Worm (Caenorhabditis elegans): Measurements from ENCODE around the gene C46E10.3.

C46E10.3 gene

DNA sequence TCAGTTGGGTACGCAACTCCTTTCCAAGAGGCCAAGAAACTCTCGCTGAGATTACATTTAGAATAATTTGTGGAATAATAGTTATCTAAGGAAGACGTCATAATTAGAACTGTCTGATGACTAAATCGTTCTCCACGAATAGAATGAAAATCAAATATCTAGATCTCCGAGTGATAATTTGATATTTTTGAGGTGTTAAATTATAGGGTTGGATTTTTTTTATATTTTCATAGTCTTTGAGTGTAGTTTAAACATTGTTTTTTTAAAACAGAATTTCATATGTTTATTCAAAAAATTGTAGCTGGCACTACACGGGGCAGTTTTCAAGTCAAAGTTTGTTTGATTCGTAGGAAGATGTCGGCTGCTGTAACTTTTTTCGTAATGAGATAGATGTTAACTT lies 4.7 kb upstream of the C46E10.3 start, which contains the start of gene srh-99:
TSS of gene srh-99 (minus strand) at position 101 of the 400 bp plus-strand sequence.
- no peak for TF ChIP-seq unc-62 (GFP tag; optimal IDR thresholded peaks at IDR 0.05)
- TF ChIP-seq pha-4 (tag; optimal IDR thresholded peaks at IDR 0.05): no peak
- no peak for TF ChIP-seq nhr-2 (tag; optimal IDR thresholded peaks at IDR 0.05)
- TF ChIP-seq nhr-12 (tag; optimal IDR thresholded peaks at IDR 0.05): no peak
- TF ChIP-seq flh-1 (GFP tag; optimal IDR thresholded peaks at IDR 0.05): no peak

DNA sequence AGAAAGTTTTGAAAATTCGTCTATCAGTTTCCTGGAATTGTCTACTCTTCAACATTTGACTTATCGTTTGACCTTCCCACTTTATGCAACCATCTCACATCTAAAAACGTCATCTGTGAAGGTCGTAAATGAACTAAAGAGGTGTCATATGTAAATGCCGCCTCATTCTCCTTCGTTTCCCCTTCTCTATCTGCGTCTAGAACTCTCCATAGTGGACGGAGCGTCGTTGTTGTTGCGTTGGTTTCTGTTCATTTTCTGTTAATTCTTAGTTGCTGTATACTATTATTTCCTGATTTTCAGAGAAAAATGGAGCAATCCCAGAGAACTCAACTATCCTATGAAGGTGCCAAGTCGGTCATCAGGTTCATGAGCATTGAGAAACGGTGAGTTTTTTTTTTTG lies 4.2 kb upstream of the C46E10.3 start, which contains the start of gene fbxc-52:
TSS of gene fbxc-52 (plus strand) at position 301 of the 400 bp plus-strand sequence.
- TF ChIP-seq snpc-4 (tag; optimal IDR thresholded peaks at IDR 0.05) (no peak), ces-1 (GFP tag; optimal IDR thresholded peaks at IDR 0.05) (no peak), lin-32 (GFP tag; optimal IDR thresholded peaks at IDR 0.05) (no peak), flh-1 (GFP tag; optimal IDR thresholded peaks at IDR 0.05) (no peak), sem-2 (GFP tag; optimal IDR thresholded peaks at IDR 0.05) (no peak)

DNA sequence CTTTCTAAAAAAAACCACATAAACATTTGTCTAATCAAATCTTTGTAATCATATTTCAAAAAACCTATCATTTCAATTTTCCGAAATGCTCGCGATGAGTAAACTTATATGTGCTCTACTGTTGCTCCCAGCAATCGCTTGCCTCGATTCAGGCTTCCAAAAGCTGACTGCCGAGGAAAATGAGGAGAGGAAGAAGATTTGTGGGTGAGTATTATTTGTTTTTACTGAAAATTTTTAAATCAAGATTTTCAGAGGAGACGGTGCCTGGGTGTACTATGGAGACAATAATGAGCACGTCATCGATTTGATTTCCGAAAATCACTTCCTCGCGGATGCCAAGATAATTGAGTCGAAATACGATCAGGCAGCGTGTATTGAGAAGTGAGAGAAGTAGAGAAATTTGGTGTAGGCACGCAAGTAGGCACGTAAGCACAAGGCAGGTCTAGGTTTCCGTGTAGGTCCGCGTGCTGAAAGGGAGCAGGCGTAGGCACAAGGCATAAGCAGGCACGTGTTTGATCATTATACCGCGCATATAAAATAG lies 3.1 kb downstream of the C46E10.3 start, which contains the start of gene C46E10.1:
TSS of gene C46E10.1 (plus strand) at position 51 of the 541 bp plus-strand sequence.
- TF ChIP-seq M03D4.4 (tag; optimal IDR thresholded peaks at IDR 0.05) (no peak), pha-4 (tag; optimal IDR thresholded peaks at IDR 0.05) (no peak), drap-1 (GFP tag; optimal IDR thresholded peaks at IDR 0.05) (no peak), bed-3 (GFP tag; optimal IDR thresholded peaks at IDR 0.05) (no peak), hlh-1 (tag; optimal IDR thresholded peaks at IDR 0.05) (no peak), unc-120 (tag; optimal IDR thresholded peaks at IDR 0.05; ENCODE audit: poor library complexity, severe bottlenecking) (no peak)

DNA sequence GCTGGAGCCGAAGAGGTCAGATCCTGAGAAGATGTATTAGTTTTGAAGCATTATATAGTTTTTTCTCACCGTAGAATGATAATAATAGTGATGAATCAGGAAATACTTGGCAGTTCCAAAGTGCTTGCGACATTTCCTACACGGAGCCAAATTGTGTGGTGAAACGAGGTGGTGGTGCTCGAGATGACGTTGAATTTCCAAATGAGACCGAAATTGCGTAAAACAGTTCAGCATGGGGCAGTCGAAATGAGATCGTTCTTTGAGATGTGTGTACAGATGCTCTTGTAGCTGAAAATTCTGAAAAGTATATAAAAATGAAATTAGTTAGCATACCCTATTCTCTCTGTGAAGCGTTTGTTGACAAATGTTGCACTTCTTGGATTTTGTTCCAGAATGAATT lies 6.9 kb downstream of the C46E10.3 start, which contains the start of gene C46E10.8:
TSS of gene C46E10.8 (minus strand) at position 101 of the 400 bp plus-strand sequence.
- TF ChIP-seq lin-32 (GFP tag; optimal IDR thresholded peaks at IDR 0.05) (no peak), nhr-28 (tag; optimal IDR thresholded peaks at IDR 0.05) (no peak), unc-62 (GFP tag; optimal IDR thresholded peaks at IDR 0.05) (no peak)

DNA sequence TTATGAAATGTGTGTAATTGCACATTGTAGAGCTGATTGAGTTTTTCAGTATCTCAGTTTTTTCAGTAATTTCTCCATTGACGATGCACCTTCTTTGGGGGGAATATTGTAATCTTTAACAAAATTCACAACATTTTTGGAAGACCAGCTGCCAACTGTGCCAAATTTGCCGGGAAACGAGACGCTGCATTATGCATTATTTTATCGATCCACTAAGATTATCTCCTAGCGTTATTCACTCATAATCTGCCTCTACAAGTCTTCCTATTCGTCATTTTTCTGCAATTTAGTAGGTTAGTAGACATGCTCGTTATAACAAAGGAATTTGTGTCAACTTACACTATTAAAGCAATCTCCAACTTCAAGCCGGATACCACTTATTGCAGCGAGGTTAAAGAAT lies 10.6 kb downstream of the C46E10.3 start, which contains the start of the genes sdz-12 and bath-31:
TSS of gene sdz-12 (minus strand) at position 101 of the 400 bp plus-strand sequence.
TSS of gene bath-31 (plus strand) at position 251 of the 400 bp plus-strand sequence.
- TF ChIP-seq nhr-237 (tag; optimal IDR thresholded peaks at IDR 0.05): no peak
- no peak for TF ChIP-seq sptf-1 (tag; optimal IDR thresholded peaks at IDR 0.05)
- no peak for TF ChIP-seq nhr-12 (tag; optimal IDR thresholded peaks at IDR 0.05)

DNA sequence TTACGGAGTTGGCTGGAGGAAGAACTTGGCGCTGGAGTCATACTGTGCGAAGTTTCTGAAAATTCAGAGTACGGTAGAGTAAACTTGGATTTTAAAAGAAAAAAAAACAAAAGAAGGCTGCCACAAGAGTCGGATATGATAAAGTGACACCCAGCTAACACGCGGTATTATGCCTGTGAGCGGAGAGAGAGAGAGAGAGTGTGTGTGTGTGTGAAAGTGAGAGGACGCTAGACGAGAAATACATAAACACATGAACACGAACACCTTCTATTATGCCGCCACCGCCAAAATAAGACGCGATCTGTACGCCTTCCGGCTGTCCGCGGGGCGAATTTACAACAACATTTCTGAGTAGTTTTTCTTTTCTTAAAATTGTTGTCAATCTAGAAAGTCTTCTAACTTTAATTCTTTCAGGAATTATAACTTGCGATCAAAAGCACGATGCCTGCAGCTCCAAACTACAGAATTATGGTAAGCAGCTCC lies 15.8 kb downstream of the C46E10.3 start, which contains the start of gene F12E12.6:
TSS of gene F12E12.6 (minus strand) at position 51 of the 483 bp plus-strand sequence.
- TF ChIP-seq blmp-1 (tag; optimal IDR thresholded peaks at IDR 0.05) (no peak), cnd-1 (tag; optimal IDR thresholded peaks at IDR 0.05) (no peak), unc-120 (tag; optimal IDR thresholded peaks at IDR 0.05; ENCODE audit: poor library complexity, severe bottlenecking) (no peak)

DNA sequence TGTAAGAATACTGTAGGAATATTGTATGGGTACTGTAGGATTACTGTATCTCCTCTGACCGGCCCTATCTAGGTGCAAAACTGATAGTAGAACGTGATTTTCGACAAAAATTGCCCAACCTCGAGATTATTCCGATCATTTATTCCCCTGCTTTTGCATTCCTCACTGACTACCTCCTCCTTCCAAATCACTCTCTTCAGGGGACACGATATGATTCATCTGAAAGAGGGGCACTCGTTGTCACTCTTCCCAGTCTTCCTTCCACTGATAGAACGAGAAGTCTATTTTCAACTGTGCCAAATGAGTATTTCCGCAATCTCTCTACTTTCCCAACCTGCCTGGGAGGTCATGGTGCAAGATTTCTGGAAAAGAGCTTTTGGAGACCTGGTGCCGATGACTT lies 18.5 kb downstream of the C46E10.3 start, which contains the start of gene F12E12.2:
TSS of gene F12E12.2 (plus strand) at position 301 of the 400 bp plus-strand sequence.
- TF ChIP-seq sem-2 (GFP tag; optimal IDR thresholded peaks at IDR 0.05): no peak
- no peak for TF ChIP-seq hlh-1 (tag; optimal IDR thresholded peaks at IDR 0.05)
- TF ChIP-seq nhr-237 (tag; optimal IDR thresholded peaks at IDR 0.05): no peak
- no peak for TF ChIP-seq sptf-1 (tag; optimal IDR thresholded peaks at IDR 0.05)
- TF ChIP-seq ceh-39 (tag; optimal IDR thresholded peaks at IDR 0.05): no peak
- TF ChIP-seq nhr-28 (tag; optimal IDR thresholded peaks at IDR 0.05): no peak
- TF ChIP-seq ces-1 (GFP tag; optimal IDR thresholded peaks at IDR 0.05): no peak

ce11 chrII:3741584-3741983 lies 20.5 kb downstream of the C46E10.3 start, which contains the start of gene F12E12.1:
F12E12.1 (plus strand) TSS chrII:3741884.
- TF ChIP-seq mls-2 (tag; optimal IDR thresholded peaks at IDR 0.05) (no peak), ceh-39 (tag; optimal IDR thresholded peaks at IDR 0.05) (no peak), lin-13 (tag; optimal IDR thresholded peaks at IDR 0.05) (no peak), unc-120 (tag; optimal IDR thresholded peaks at IDR 0.05; ENCODE audit: poor library complexity, severe bottlenecking) (no peak), lin-32 (GFP tag; optimal IDR thresholded peaks at IDR 0.05) (no peak), ham-2 (GFP tag; optimal IDR thresholded peaks at IDR 0.05) (no peak), lsy-2 (tag; optimal IDR thresholded peaks at IDR 0.05) (no peak), mep-1 (tag; optimal IDR thresholded peaks at IDR 0.05) (no peak), bed-3 (GFP tag; optimal IDR thresholded peaks at IDR 0.05) (no peak), elt-3 (tag; optimal IDR thresholded peaks at IDR 0.05) (no peak), ces-1 (GFP tag; optimal IDR thresholded peaks at IDR 0.05) (no peak), drap-1 (GFP tag; optimal IDR thresholded peaks at IDR 0.05) (no peak), pha-4 (tag; optimal IDR thresholded peaks at IDR 0.05) (no peak), tbx-8 (GFP tag; optimal IDR thresholded peaks at IDR 0.05) (no peak), M03D4.4 (tag; optimal IDR thresholded peaks at IDR 0.05) (no peak), unc-39 (tag; optimal IDR thresholded peaks at IDR 0.05) (no peak)
